Worm (Caenorhabditis elegans): ENCODE results near the gene rib-2.

rib-2 gene

DNA sequence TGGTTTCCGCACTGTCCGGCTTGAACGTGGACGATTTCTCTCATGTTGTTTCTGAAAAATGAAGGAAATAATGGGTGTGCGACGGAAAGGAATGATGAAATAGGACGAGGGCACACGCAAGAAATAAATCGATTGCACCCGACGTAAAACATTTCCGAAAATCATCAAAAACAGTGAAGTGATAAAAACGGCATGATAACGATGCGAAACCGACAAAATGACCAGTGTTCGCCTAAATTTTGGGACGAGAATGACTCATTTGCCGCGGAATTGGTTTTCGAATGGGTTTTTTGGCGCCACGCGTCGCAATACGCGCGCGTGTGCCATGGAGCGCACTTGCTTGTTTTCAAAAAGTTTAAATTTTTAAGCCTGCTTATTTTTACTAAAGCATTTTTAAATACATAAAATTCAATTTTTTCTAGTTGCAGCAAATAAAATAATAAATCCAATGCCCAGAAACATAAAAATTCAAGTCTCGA, at the start of gene rib-2, which contains the start of gene tbb-1:
Gene rib-2 (plus strand): TSS at position 429 of the 479 bp plus-strand sequence.
Gene tbb-1 (minus strand): TSS at position 51 of the 479 bp plus-strand sequence.
- peak; percentile 85 for TF ChIP-seq lin-14 (GFP tag; optimal IDR thresholded peaks at IDR 0.05)
- TF ChIP-seq fkh-10 (GFP tag; optimal IDR thresholded peaks at IDR 0.05), result peak; percentile 7
- peak; percentile 85 for TF ChIP-seq fos-1 (tag; optimal IDR thresholded peaks at IDR 0.05)
- TF ChIP-seq tbx-2 (tag; optimal IDR thresholded peaks at IDR 0.05), result peak; percentile 48
- peak; percentile 32 for TF ChIP-seq unc-86 (tag; optimal IDR thresholded peaks at IDR 0.05)
- TF ChIP-seq unc-30 (tag; optimal IDR thresholded peaks at IDR 0.05), result no peak
- TF ChIP-seq ceh-82 (tag; optimal IDR thresholded peaks at IDR 0.05), result peak; percentile 30 to 78 (median 45)
- TF ChIP-seq nhr-76 (tag; optimal IDR thresholded peaks at IDR 0.05), result no peak
- TF ChIP-seq irx-1 (tag; optimal IDR thresholded peaks at IDR 0.05), result no peak
- peak; percentile 22 for TF ChIP-seq pqm-1 (tag; optimal IDR thresholded peaks at IDR 0.05)
- peak; percentile 81 to 86 for TF ChIP-seq efl-1 (optimal IDR thresholded peaks at IDR 0.05)
- peak; percentile 84 to 98 for TF ChIP-seq efl-1 (GFP tag; optimal IDR thresholded peaks at IDR 0.05 in 1 of 2)
- TF ChIP-seq xbp-1 (tag; optimal IDR thresholded peaks at IDR 0.05), result peak; percentile 57
- TF ChIP-seq ztf-11 (tag; optimal IDR thresholded peaks at IDR 0.05), result no peak
- TF ChIP-seq dpl-1 (GFP tag; optimal IDR thresholded peaks at IDR 0.05), result peak; percentile 85 to 91 (median 86)
- peak; percentile 78 for TF ChIP-seq mep-1 (tag; optimal IDR thresholded peaks at IDR 0.05)
- TF ChIP-seq alr-1 (tag; optimal IDR thresholded peaks at IDR 0.05; ENCODE audit: borderline replicate concordance), result no peak
- TF ChIP-seq swsn-7 (tag; optimal IDR thresholded peaks at IDR 0.05), result peak; percentile 21
- peak; percentile 79 for TF ChIP-seq nhr-85 (tag)
- TF ChIP-seq grh-1 (GFP tag; IDR thresholded peaks at IDR 0.05), result no peak
- peak; percentile 73 for TF ChIP-seq nhr-71 (tag; optimal IDR thresholded peaks at IDR 0.05)
- TF ChIP-seq snu-23 (GFP tag; optimal IDR thresholded peaks at IDR 0.05), result peak; percentile 76
- TF ChIP-seq egl-13 (tag; optimal IDR thresholded peaks at IDR 0.05), result no peak
- no peak for TF ChIP-seq ces-1 (GFP tag; optimal IDR thresholded peaks at IDR 0.05)
- TF ChIP-seq lin-35 (GFP tag; optimal IDR thresholded peaks at IDR 0.05), result peak; percentile 90 to 94
- peak; percentile 52 for TF ChIP-seq lin-13 (GFP tag; optimal IDR thresholded peaks at IDR 0.05)
- peak; percentile 90 for TF ChIP-seq lin-15B (tag; optimal IDR thresholded peaks at IDR 0.05)
- peak; percentile 54 for TF ChIP-seq C16A3.4 (tag; optimal IDR thresholded peaks at IDR 0.05)
- peak; percentile 55 to 84 for TF ChIP-seq lsy-2 (tag; optimal IDR thresholded peaks at IDR 0.05)
- peak; percentile 71 for TF ChIP-seq skn-1 (tag; optimal IDR thresholded peaks at IDR 0.05)
- TF ChIP-seq efl-3 (GFP tag; optimal IDR thresholded peaks at IDR 0.05), result no peak
- TF ChIP-seq sptf-1 (tag; optimal IDR thresholded peaks at IDR 0.05), result no peak
- TF ChIP-seq jun-1 (tag; optimal IDR thresholded peaks at IDR 0.05), result peak; percentile 72
- TF ChIP-seq dsc-1 (tag; optimal IDR thresholded peaks at IDR 0.05), result no peak
- peak; percentile 61 for TF ChIP-seq blmp-1 (tag; optimal IDR thresholded peaks at IDR 0.05)
- TF ChIP-seq ceh-8 (GFP tag; optimal IDR thresholded peaks at IDR 0.05), result no peak
- peak; percentile 63 for TF ChIP-seq nhr-77 (tag; optimal IDR thresholded peaks at IDR 0.05)
- TF ChIP-seq snpc-4 (tag; optimal IDR thresholded peaks at IDR 0.05), result peak; percentile 65
- peak; percentile 72 for TF ChIP-seq F16B12.6 (tag; optimal IDR thresholded peaks at IDR 0.05)
- TF ChIP-seq unc-130 (tag; optimal IDR thresholded peaks at IDR 0.05), result peak; percentile 72
- TF ChIP-seq nhr-47 (tag; optimal IDR thresholded peaks at IDR 0.05), result peak; percentile 56
- TF ChIP-seq rnt-1 (tag; optimal IDR thresholded peaks at IDR 0.05), result peak; percentile 54
- TF ChIP-seq hlh-4 (tag; optimal IDR thresholded peaks at IDR 0.05), result no peak
- peak; percentile 66 for TF ChIP-seq elt-2 (tag; optimal IDR thresholded peaks at IDR 0.05)
- peak; percentile 47 for TF ChIP-seq nhr-20 (tag; optimal IDR thresholded peaks at IDR 0.05)
- TF ChIP-seq fkh-8 (tag; optimal IDR thresholded peaks at IDR 0.05), result peak; percentile 49
- peak; percentile 34 for TF ChIP-seq nhr-90 (tag; optimal IDR thresholded peaks at IDR 0.05; ENCODE audit: poor library complexity)
- TF ChIP-seq elt-3 (tag; optimal IDR thresholded peaks at IDR 0.05), result peak in 2 of 6 experiments; percentile 44 to 62
- TF ChIP-seq ets-5 (GFP tag; IDR thresholded peaks at IDR 0.05), result no peak
- no peak for TF ChIP-seq egl-27 (tag; optimal IDR thresholded peaks at IDR 0.05)
- peak in 1 of 2 experiments; percentile 65 for TF ChIP-seq mdl-1 (tag; optimal IDR thresholded peaks at IDR 0.05)

All from whole organism, L1 larva.